Worm (Caenorhabditis elegans): ENCODE data around the gene T09B9.3.

- TF ChIP-seq ama-1 (optimal IDR thresholded peaks at IDR 0.05) (no peak), unc-62 (GFP tag; optimal IDR thresholded peaks at IDR 0.05) (no peak), unc-130 (tag; optimal IDR thresholded peaks at IDR 0.05) (no peak), unc-30 (tag; optimal IDR thresholded peaks at IDR 0.05) (no peak), ztf-4 (tag; optimal IDR thresholded peaks at IDR 0.05) (no peak)
Measured at ce11 chrX:9803603-9804002, 42.4 kb upstream of the T09B9.3 start.

Data from whole organism, L1 larva.